Fruit fly (Drosophila melanogaster): Measurements from ENCODE around the gene Atu.

The Atu gene

dm6 chr3R:5613114-5613443 is at the start of gene Atu:
Atu (plus strand) TSS chr3R:5613358.
- TF ChIP-seq CG11617 (GFP tag; optimal IDR thresholded peaks at IDR 0.05) (peak; percentile 59), cic (GFP tag; optimal IDR thresholded peaks at IDR 0.05) (no peak), Hr96 (GFP tag; optimal IDR thresholded peaks at IDR 0.05) (no peak), pad (GFP tag; optimal IDR thresholded peaks at IDR 0.05) (peak; percentile 5), CG7045 (GFP tag; optimal IDR thresholded peaks at IDR 0.05) (peak; percentile 23), kay (GFP tag; ENCODE audit: borderline replicate concordance) (no peak), CG33017 (tag; optimal IDR thresholded peaks at IDR 0.05) (no peak), Crg-1 (GFP tag; optimal IDR thresholded peaks at IDR 0.05) (peak; percentile 14), bab1 (GFP tag; optimal IDR thresholded peaks at IDR 0.05) (peak; percentile 40), Mnt (GFP tag; optimal IDR thresholded peaks at IDR 0.05) (peak; percentile 36), ovo (GFP tag; optimal IDR thresholded peaks at IDR 0.05) (peak; percentile 46), CG12768 (GFP tag; optimal IDR thresholded peaks at IDR 0.05) (peak; percentile 7), toe (GFP tag; optimal IDR thresholded peaks at IDR 0.05) (no peak), tj (GFP tag; optimal IDR thresholded peaks at IDR 0.05) (peak; percentile 26), CG1620 (GFP tag; optimal IDR thresholded peaks at IDR 0.05) (no peak), CG14711 (tag; optimal IDR thresholded peaks at IDR 0.05) (no peak), CG5204 (GFP tag; optimal IDR thresholded peaks at IDR 0.05) (no peak), Clk (GFP tag; optimal IDR thresholded peaks at IDR 0.05) (no peak), cnc (optimal IDR thresholded peaks at IDR 0.05) (no peak), CG7101 (tag; optimal IDR thresholded peaks at IDR 0.05) (peak; percentile 23)

- TF ChIP-seq CG11617 (GFP tag; optimal IDR thresholded peaks at IDR 0.05) (no peak), CG33017 (tag; optimal IDR thresholded peaks at IDR 0.05) (no peak), toe (GFP tag; optimal IDR thresholded peaks at IDR 0.05) (no peak), CG1620 (GFP tag; optimal IDR thresholded peaks at IDR 0.05) (no peak), Crg-1 (GFP tag; optimal IDR thresholded peaks at IDR 0.05) (no peak), Hr96 (GFP tag; optimal IDR thresholded peaks at IDR 0.05) (no peak), kay (GFP tag; ENCODE audit: borderline replicate concordance) (no peak), ovo (GFP tag; optimal IDR thresholded peaks at IDR 0.05) (no peak), CG5204 (GFP tag; optimal IDR thresholded peaks at IDR 0.05) (no peak), Mnt (GFP tag; optimal IDR thresholded peaks at IDR 0.05) (peak; percentile 62), CG12768 (GFP tag; optimal IDR thresholded peaks at IDR 0.05) (no peak), cic (GFP tag; optimal IDR thresholded peaks at IDR 0.05) (peak; percentile 21), Clk (GFP tag; optimal IDR thresholded peaks at IDR 0.05) (no peak), tj (GFP tag; optimal IDR thresholded peaks at IDR 0.05) (peak; percentile 58), cnc (optimal IDR thresholded peaks at IDR 0.05) (no peak), bab1 (GFP tag; optimal IDR thresholded peaks at IDR 0.05) (peak; percentile 50)
Observed at dm6 chr3R:5563420-5563819, 49.7 kb upstream of the Atu start, which contains the start of gene Pi4KIIalpha. Pi4KIIalpha (minus strand) TSS chr3R:5563652.

- TF ChIP-seq CG11617 (GFP tag; optimal IDR thresholded peaks at IDR 0.05) (peak; percentile 38), CG14711 (tag; optimal IDR thresholded peaks at IDR 0.05) (no peak), cic (GFP tag; optimal IDR thresholded peaks at IDR 0.05) (peak; percentile 48), tj (GFP tag; optimal IDR thresholded peaks at IDR 0.05) (peak; percentile 35), Mnt (GFP tag; optimal IDR thresholded peaks at IDR 0.05) (peak; percentile 64)
Observed at dm6 chr3R:5564775-5565190, 48.4 kb upstream of the Atu start, which contains the start of the genes CG14671 and CG12746. CG14671 (minus strand) TSS chr3R:5564815. CG12746 (plus strand) TSS chr3R:5564865.

DNA sequence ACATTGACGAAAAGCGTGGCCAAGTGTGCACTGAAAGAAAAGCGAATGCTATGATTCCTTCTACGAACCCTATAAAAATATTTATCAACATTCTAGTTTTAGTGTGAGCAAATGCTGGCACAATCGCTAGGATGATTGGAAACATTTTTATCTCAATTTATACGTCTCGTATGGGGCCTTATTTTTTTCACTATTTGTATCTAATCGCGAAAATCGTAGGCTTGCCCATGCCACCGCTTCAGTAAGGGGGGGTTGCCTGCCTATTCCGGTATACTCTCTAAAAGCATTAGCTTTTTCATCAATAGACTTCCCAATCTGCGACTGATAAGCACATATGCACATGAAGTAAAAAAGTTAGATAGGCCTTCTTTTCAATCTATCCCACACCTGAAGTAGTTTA is 47.5 kb upstream of the Atu start:
- TF ChIP-seq CG11617 (GFP tag; optimal IDR thresholded peaks at IDR 0.05) (peak; percentile 80), CG7101 (tag; optimal IDR thresholded peaks at IDR 0.05) (peak; percentile 89), Crg-1 (GFP tag; optimal IDR thresholded peaks at IDR 0.05) (no peak), ovo (GFP tag; optimal IDR thresholded peaks at IDR 0.05) (no peak), pad (GFP tag; optimal IDR thresholded peaks at IDR 0.05) (peak; percentile 56), Hr96 (GFP tag; optimal IDR thresholded peaks at IDR 0.05) (peak; percentile 69), bab1 (GFP tag; optimal IDR thresholded peaks at IDR 0.05) (peak; percentile 62), toe (GFP tag; optimal IDR thresholded peaks at IDR 0.05) (no peak), cic (GFP tag; optimal IDR thresholded peaks at IDR 0.05) (peak; percentile 88), CG1620 (GFP tag; optimal IDR thresholded peaks at IDR 0.05) (no peak), CG14711 (tag; optimal IDR thresholded peaks at IDR 0.05) (peak; percentile 89), cnc (optimal IDR thresholded peaks at IDR 0.05) (peak in 1 of 2 experiments; percentile 9), CG5204 (GFP tag; optimal IDR thresholded peaks at IDR 0.05) (no peak), Mnt (GFP tag; optimal IDR thresholded peaks at IDR 0.05) (peak; percentile 68), tj (GFP tag; optimal IDR thresholded peaks at IDR 0.05) (peak; percentile 35), CG33017 (tag; optimal IDR thresholded peaks at IDR 0.05) (peak; percentile 91), CG7045 (GFP tag; optimal IDR thresholded peaks at IDR 0.05) (peak; percentile 87), CG12768 (GFP tag; optimal IDR thresholded peaks at IDR 0.05) (peak; percentile 87), Clk (GFP tag; optimal IDR thresholded peaks at IDR 0.05) (peak; percentile 71), kay (GFP tag; ENCODE audit: borderline replicate concordance) (no peak)

dm6 chr3R:5568590-5568989 is 44.6 kb upstream of the Atu start, which contains the start of the genes CG2931 and Rheb:
CG2931 (minus strand) TSS chr3R:5568615.
Rheb (plus strand) TSS chr3R:5568921.
- TF ChIP-seq CG12768 (GFP tag; optimal IDR thresholded peaks at IDR 0.05) (peak; percentile 44), CG7045 (GFP tag; optimal IDR thresholded peaks at IDR 0.05) (peak; percentile 36), cnc (optimal IDR thresholded peaks at IDR 0.05) (no peak), Clk (GFP tag; optimal IDR thresholded peaks at IDR 0.05) (peak; percentile 44), Crg-1 (GFP tag; optimal IDR thresholded peaks at IDR 0.05) (no peak), ovo (GFP tag; optimal IDR thresholded peaks at IDR 0.05) (peak; percentile 69), Hr96 (GFP tag; optimal IDR thresholded peaks at IDR 0.05) (peak; percentile 64), CG7101 (tag; optimal IDR thresholded peaks at IDR 0.05) (peak; percentile 70), Mnt (GFP tag; optimal IDR thresholded peaks at IDR 0.05) (peak; percentile 77), cic (GFP tag; optimal IDR thresholded peaks at IDR 0.05) (peak; percentile 13), CG14711 (tag; optimal IDR thresholded peaks at IDR 0.05) (peak; percentile 65), pad (GFP tag; optimal IDR thresholded peaks at IDR 0.05) (peak; percentile 42), CG1620 (GFP tag; optimal IDR thresholded peaks at IDR 0.05) (peak; percentile 81), CG11617 (GFP tag; optimal IDR thresholded peaks at IDR 0.05) (peak; percentile 66), toe (GFP tag; optimal IDR thresholded peaks at IDR 0.05) (no peak), kay (GFP tag; ENCODE audit: borderline replicate concordance) (no peak), tj (GFP tag; optimal IDR thresholded peaks at IDR 0.05) (peak; percentile 57), CG33017 (tag; optimal IDR thresholded peaks at IDR 0.05) (peak; percentile 35), CG5204 (GFP tag; optimal IDR thresholded peaks at IDR 0.05) (no peak), bab1 (GFP tag; optimal IDR thresholded peaks at IDR 0.05) (peak; percentile 85)

Data from whole organism, adult.